Fruit fly (Drosophila melanogaster): ENCODE data around the gene CG9121.

DNA sequence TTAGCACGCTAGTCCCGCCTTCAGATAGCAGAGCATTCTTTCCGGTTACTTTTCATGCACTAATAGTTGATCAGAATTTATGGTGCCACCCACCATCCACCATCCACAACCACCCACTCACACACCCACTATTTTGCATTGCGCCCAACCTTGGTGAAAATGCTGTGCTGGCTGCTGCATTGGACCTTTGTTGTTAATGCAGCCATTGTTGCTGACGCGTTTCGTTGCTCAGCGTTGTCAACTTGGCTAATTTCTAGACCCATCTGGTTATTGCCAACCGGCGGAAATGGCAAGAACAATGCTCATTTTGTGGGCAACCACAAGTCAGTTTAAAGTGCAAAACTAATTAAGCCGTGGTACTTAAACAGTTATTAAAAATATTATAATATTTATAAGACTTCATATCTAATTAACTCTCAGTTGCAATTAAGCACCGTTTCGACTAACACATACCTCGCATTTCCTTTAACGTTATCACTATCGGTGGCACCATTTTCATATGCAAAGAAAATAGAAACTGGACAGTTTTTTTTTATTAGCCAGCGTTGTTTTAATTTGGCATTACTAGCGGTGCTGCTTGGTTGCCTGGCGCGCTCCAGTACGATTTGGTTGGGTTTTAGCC, 37.9 kb upstream of the CG9121 start:
- no peak for TF ChIP-seq CG9932 (GFP tag; IDR thresholded peaks at IDR 0.05)
- no peak for TF ChIP-seq E2f1 (GFP tag; IDR thresholded peaks at IDR 0.05)
- TF ChIP-seq CG13775 (GFP tag; optimal IDR thresholded peaks at IDR 0.05): no peak
- no peak for TF ChIP-seq sc (optimal IDR thresholded peaks at IDR 0.05)
- no peak for TF ChIP-seq sc (GFP tag; optimal IDR thresholded peaks at IDR 0.05)
- TF ChIP-seq CG12769 (tag; optimal IDR thresholded peaks at IDR 0.05): no peak
- no peak for TF ChIP-seq kay (GFP tag; optimal IDR thresholded peaks at IDR 0.05)
- TF ChIP-seq Hr39 (optimal IDR thresholded peaks at IDR 0.05): no peak
- TF ChIP-seq prd (optimal IDR thresholded peaks at IDR 0.05): no peak
- no peak for TF ChIP-seq prd (GFP tag; IDR thresholded peaks at IDR 0.05)
- no peak for TF ChIP-seq caup (GFP tag; optimal IDR thresholded peaks at IDR 0.05; ENCODE audit: severe bottlenecking)
- TF ChIP-seq kah (GFP tag; optimal IDR thresholded peaks at IDR 0.05): no peak
- TF ChIP-seq usp (GFP tag; optimal IDR thresholded peaks at IDR 0.05): no peak
- no peak for TF ChIP-seq CG13624 (GFP tag; optimal IDR thresholded peaks at IDR 0.05)
- no peak for TF ChIP-seq HLHmδ (GFP tag; optimal IDR thresholded peaks at IDR 0.05)

Measured in whole organism, embryonic.